Worm (Caenorhabditis elegans) whole organism, L4 larva: ENCODE measurements around the gene C50C3.5.

Experiments
- F49E8.2 ChIP-seq: sonication (generic microtip); optimal IDR thresholded peaks from 2 replicates; lab custom pipeline; 2016; ENCODE audit warnings: missing compliant biosample characterization, mild to moderate bottlenecking, missing genetic modification characterization, borderline replicate concordance
- ZK337.2 ChIP-seq: fragments of 200-800 bp; sonication (Bioruptor generic); IDR thresholded peaks from 2 replicates; pipeline ENCODE4 v1.3.6; 2022; ENCODE audit warnings: missing genetic modification reagents, missing genetic modification characterization, missing compliant biosample characterization
- aha-1 ChIP-seq: fragments of 150-350 bp; peaks from one replicate; lab custom pipeline; 2014; ENCODE audit warnings: missing biosample characterization, missing genetic modification characterization
- aly-2 ChIP-seq: sonication (generic microtip); optimal IDR thresholded peaks from 2 replicates; lab custom pipeline; 2018; ENCODE audit warnings: missing biosample characterization, missing genetic modification characterization
- arid-1 ChIP-seq: fragments of 200-800 bp; sonication (Bioruptor generic); conservative IDR thresholded peaks from 2 replicates; pipeline ENCODE4 v1.3.6; 2022; ENCODE audit warnings: missing genetic modification reagents, missing genetic modification characterization, missing compliant biosample characterization
- attf-4 ChIP-seq: sonication (generic microtip); optimal IDR thresholded peaks from 3 replicates; lab custom pipeline; 2017; ENCODE audit warnings: missing biosample characterization, missing genetic modification characterization
- ctbp-1 ChIP-seq: fragments of 200-800 bp; sonication (Bioruptor generic); IDR thresholded peaks from 2 replicates; pipeline ENCODE4 v1.3.6; 2022; ENCODE audit warnings: missing genetic modification reagents, missing genetic modification characterization, missing compliant biosample characterization
- daf-12 ChIP-seq: fragments of 150-350 bp; optimal IDR thresholded peaks from 2 replicates; lab custom pipeline; 2014; ENCODE audit warnings: missing biosample characterization, missing genetic modification reagents, missing genetic modification characterization
- daf-16 ChIP-seq, 3 experiments: sonication (generic microtip); optimal IDR thresholded peaks; 2 replicates each; lab custom pipeline; 2016 to 2017; ENCODE audit warnings: missing genetic modification characterization in 3 of 3, missing genetic modification reagents in 3 of 3, mild to moderate bottlenecking in 2 of 3, missing compliant biosample characterization in 2 of 3, missing biosample characterization in 1 of 3, moderate library complexity in 1 of 3
- daf-8 ChIP-seq: fragments of 200-800 bp; sonication (Bioruptor generic); IDR thresholded peaks from 2 replicates; pipeline ENCODE4 v1.3.6; 2022; ENCODE audit warnings: missing genetic modification characterization, missing compliant biosample characterization
- dmd-9 ChIP-seq: fragments of 200-800 bp; sonication (Bioruptor generic); IDR thresholded peaks from 2 replicates; pipeline ENCODE4 v1.3.6; 2022; ENCODE audit warnings: missing genetic modification reagents, missing genetic modification characterization, missing compliant biosample characterization
- egl-27 ChIP-seq: sonication (generic microtip); optimal IDR thresholded peaks from 3 replicates; lab custom pipeline; 2017; ENCODE audit warnings: missing biosample characterization, missing genetic modification reagents, missing genetic modification characterization
- egl-43 ChIP-seq: fragments of 200-800 bp; sonication (Bioruptor generic); IDR thresholded peaks from 2 replicates; pipeline ENCODE4 v1.3.6; 2022; ENCODE audit warnings: missing genetic modification reagents, missing genetic modification characterization, missing compliant biosample characterization
- fkh-10 ChIP-seq: fragments of 150-350 bp; optimal IDR thresholded peaks from 2 replicates; lab custom pipeline; 2014; ENCODE audit warnings: missing biosample characterization, missing genetic modification reagents, missing genetic modification characterization
- hif-1 ChIP-seq, 2 experiments: sonication (generic microtip); optimal IDR thresholded peaks; 2 replicates each; lab custom pipeline; 2016 to 2017; ENCODE audit warnings: missing compliant biosample characterization in 2 of 2, missing genetic modification characterization in 2 of 2, missing genetic modification reagents in 2 of 2, missing genotype in 2 of 2, mild to moderate bottlenecking in 1 of 2
- hlh-11 ChIP-seq: fragments of 200-800 bp; sonication (Bioruptor generic); optimal IDR thresholded peaks from 2 replicates; lab custom pipeline; 2018; ENCODE audit warnings: mild to moderate bottlenecking, missing genetic modification characterization, missing compliant biosample characterization
- hlh-30 ChIP-seq: sonication (generic microtip); optimal IDR thresholded peaks from 2 replicates; lab custom pipeline; 2017; ENCODE audit warnings: antibody characterized with exemption, mild to moderate bottlenecking, missing genetic modification characterization, missing compliant biosample characterization; ENCODE audit not compliant: insufficient read depth
- lim-7 ChIP-seq: fragments of 200-800 bp; sonication (Bioruptor generic); IDR thresholded peaks from 2 replicates; pipeline ENCODE4 v1.3.6; 2022; ENCODE audit warnings: missing genetic modification characterization, missing compliant biosample characterization
- lin-13 ChIP-seq: fragments of 150-350 bp; optimal IDR thresholded peaks from 2 replicates; lab custom pipeline; 2014; ENCODE audit warnings: missing biosample characterization, missing genetic modification reagents, missing genetic modification characterization
- lin-15B ChIP-seq: fragments of 150-350 bp; sonication (generic microtip); optimal IDR thresholded peaks from 3 replicates; lab custom pipeline; 2014; ENCODE audit warnings: missing biosample characterization, missing genetic modification characterization
- lin-29 ChIP-seq: fragments of 200-800 bp; sonication (Bioruptor generic); IDR thresholded peaks from 2 replicates; pipeline ENCODE4 v1.3.6; 2022; ENCODE audit warnings: missing genetic modification reagents, missing genetic modification characterization, missing compliant biosample characterization
- lin-38 ChIP-seq: fragments of 200-800 bp; sonication (Bioruptor generic); IDR thresholded peaks from 2 replicates; pipeline ENCODE4 v1.3.6; 2022; ENCODE audit warnings: missing genetic modification reagents, missing genetic modification characterization, missing compliant biosample characterization
- lir-3 ChIP-seq: sonication (generic microtip); optimal IDR thresholded peaks from 2 replicates; lab custom pipeline; 2016; ENCODE audit warnings: mild to moderate bottlenecking, missing genetic modification characterization, missing compliant biosample characterization
- madf-9 ChIP-seq: fragments of 200-800 bp; sonication (Bioruptor generic); conservative IDR thresholded peaks from 2 replicates; pipeline ENCODE4 v1.3.6; 2022; ENCODE audit warnings: missing genetic modification reagents, missing genetic modification characterization, missing compliant biosample characterization
- mes-2 ChIP-seq: sonication (generic microtip); optimal IDR thresholded peaks from 2 replicates; lab custom pipeline; 2016; ENCODE audit warnings: missing genotype, mild to moderate bottlenecking, missing genetic modification characterization, missing compliant biosample characterization; ENCODE audit not compliant: poor library complexity, severe bottlenecking
- nhr-10 ChIP-seq: fragments of 150-350 bp; optimal IDR thresholded peaks from 2 replicates; lab custom pipeline; 2014; ENCODE audit warnings: missing biosample characterization, missing genetic modification characterization
- nhr-102 ChIP-seq: sonication (generic microtip); optimal IDR thresholded peaks from 2 replicates; lab custom pipeline; 2016; ENCODE audit warnings: mild to moderate bottlenecking, missing genetic modification characterization, moderate library complexity, missing compliant biosample characterization
- nhr-11 ChIP-seq: fragments of 150-350 bp; optimal IDR thresholded peaks from 2 replicates; lab custom pipeline; 2014; ENCODE audit warnings: missing biosample characterization, missing genetic modification characterization
- nhr-25 ChIP-seq: sonication (generic microtip); optimal IDR thresholded peaks from 2 replicates; lab custom pipeline; 2017; ENCODE audit warnings: missing genetic modification characterization, mild to moderate bottlenecking, missing compliant biosample characterization, antibody characterized with exemption, moderate library complexity, borderline replicate concordance; ENCODE audit not compliant: insufficient read depth
- nhr-28 ChIP-seq: fragments of 150-350 bp; optimal IDR thresholded peaks from 2 replicates; lab custom pipeline; 2014; ENCODE audit warnings: missing biosample characterization, missing genetic modification characterization
- nhr-42 ChIP-seq: fragments of 200-800 bp; sonication (Bioruptor generic); IDR thresholded peaks from 2 replicates; pipeline ENCODE4 v1.3.6; 2022; ENCODE audit warnings: missing genetic modification characterization, missing compliant biosample characterization
- nhr-48 ChIP-seq: sonication (generic microtip); optimal IDR thresholded peaks from 2 replicates; lab custom pipeline; 2016; ENCODE audit warnings: mild to moderate bottlenecking, missing genetic modification characterization, missing compliant biosample characterization
- nhr-76 ChIP-seq: fragments of 150-350 bp; optimal IDR thresholded peaks from 2 replicates; lab custom pipeline; 2014; ENCODE audit warnings: missing biosample characterization, missing genetic modification characterization
- snpc-1.2 ChIP-seq: fragments of 200-800 bp; sonication (Bioruptor generic); IDR thresholded peaks from 2 replicates; pipeline ENCODE4 v1.3.6; 2022; ENCODE audit warnings: missing genetic modification reagents, missing genetic modification characterization, missing compliant biosample characterization
- snpc-4 ChIP-seq: fragments of 150-350 bp; optimal IDR thresholded peaks from 2 replicates; lab custom pipeline; 2014; ENCODE audit warnings: missing biosample characterization, missing genetic modification characterization
- tag-97 ChIP-seq: fragments of 200-800 bp; sonication (Bioruptor generic); IDR thresholded peaks from 2 replicates; pipeline ENCODE4 v1.3.6; 2022; ENCODE audit warnings: missing genetic modification characterization, missing compliant biosample characterization
- tra-1 ChIP-seq: fragments of 200-800 bp; sonication (Bioruptor generic); IDR thresholded peaks from 2 replicates; pipeline ENCODE4 v1.3.6; 2022; ENCODE audit warnings: missing genetic modification reagents, missing genetic modification characterization, missing compliant biosample characterization
- unc-62 ChIP-seq, 3 experiments: fragments of 150-350 bp in 1 of 3; sonication (generic microtip); optimal IDR thresholded peaks in 2 of 3; peaks in 1 of 3; 1 replicate in 1 of 3; 2 replicates in 2 of 3; lab custom pipeline; 2014 to 2017; ENCODE audit warnings: missing biosample characterization in 3 of 3, missing genetic modification characterization in 3 of 3, missing genetic modification reagents in 3 of 3, missing genotype in 1 of 3
- zfp-2 ChIP-seq: sonication (generic microtip); optimal IDR thresholded peaks from 2 replicates; lab custom pipeline; 2016; ENCODE audit warnings: mild to moderate bottlenecking, missing genetic modification characterization, missing compliant biosample characterization
- ztf-7 ChIP-seq: fragments of 150-350 bp; optimal IDR thresholded peaks from 2 replicates; lab custom pipeline; 2014; ENCODE audit warnings: missing biosample characterization, missing genetic modification characterization

Gene C50C3.5

ce11 chrIII:8130177-8130902, 48.7 kb upstream of the C50C3.5 start, which contains the start of the genes rpl-21 and C14B9.10 (continued):
- TF ChIP-seq zfp-2 (peak; percentile 18), nhr-25 (peak; percentile 47), daf-12 (no peak), nhr-10 (tag; lab: Kevin White, UChicago) (no peak), aha-1 (tag; lab: Kevin White, UChicago) (peak; percentile 96), ztf-7 (tag; lab: Kevin White, UChicago) (peak; percentile 24), nhr-102 (tag; lab: Kevin White, UChicago) (peak; percentile 55), arid-1 (GFP tag; lab: Robert Waterston, UW) (peak; percentile 87), nhr-48 (tag; lab: Kevin White, UChicago) (peak; percentile 36), hlh-30 (tag; lab: Kevin White, UChicago) (peak; percentile 80), nhr-76 (tag; lab: Kevin White, UChicago) (no peak), lim-7 (GFP tag; lab: Robert Waterston, UW) (0 out of 2 replicates have a peak, but pooled peaks have one; percentile 30), snpc-1.2 (GFP tag; lab: Robert Waterston, UW) (peak; percentile 57; the same call in 1 of the 2 replicates), nhr-11 (tag; lab: Kevin White, UChicago) (peak; percentile 67), nhr-28 (tag; lab: Kevin White, UChicago) (peak; percentile 57), hif-1 (tag; optimal IDR thresholded peaks at IDR 0.05; lab: Kevin White, UChicago) (peak in 1 of 2 experiments; percentile 38), tra-1 (GFP tag; lab: Robert Waterston, UW) (no peak), ctbp-1 (0 out of 2 replicates have a peak, but pooled peaks have one; percentile 25), snpc-4 (tag; lab: Kevin White, UChicago) (no peak), daf-16 (GFP tag; optimal IDR thresholded peaks at IDR 0.05; lab: Kevin White, UChicago) (no peak), daf-16 (tag; optimal IDR thresholded peaks at IDR 0.05; lab: Kevin White, UChicago) (peak; percentile 44), F49E8.2 (tag; lab: Kevin White, UChicago) (peak; percentile 77), tag-97 (no peak)

- no peak for TF ChIP-seq lin-38 (GFP tag; lab: Robert Waterston, UW)
- no peak for TF ChIP-seq egl-27
- TF ChIP-seq daf-8 (GFP tag; lab: Robert Waterston, UW): no peak
- no peak for TF ChIP-seq lin-29 (GFP tag; lab: Robert Waterston, UW)
- TF ChIP-seq unc-62 (GFP tag; optimal IDR thresholded peaks at IDR 0.05 in 1 of 2; lab: Kevin White, UChicago): peak in 1 of 2 experiments; percentile 41
- no peak for TF ChIP-seq unc-62 (tag; optimal IDR thresholded peaks at IDR 0.05; lab: Kevin White, UChicago)
- TF ChIP-seq mes-2 (tag; lab: Kevin White, UChicago): peak; percentile 6
- TF ChIP-seq hlh-11 (tag; lab: Kevin White, UChicago): no peak
- no peak for TF ChIP-seq aly-2 (tag; lab: Kevin White, UChicago)
- no peak for TF ChIP-seq lin-13 (GFP tag; lab: Kevin White, UChicago)
- TF ChIP-seq lin-15B (tag; lab: Kevin White, UChicago): no peak
- TF ChIP-seq lir-3 (tag; lab: Kevin White, UChicago): no peak
- no peak for TF ChIP-seq daf-16 (GFP tag; optimal IDR thresholded peaks at IDR 0.05; lab: Kevin White, UChicago)
- TF ChIP-seq daf-16 (tag; optimal IDR thresholded peaks at IDR 0.05; lab: Kevin White, UChicago): no peak
- TF ChIP-seq nhr-48 (tag; lab: Kevin White, UChicago): no peak
- TF ChIP-seq fkh-10: no peak
- TF ChIP-seq dmd-9 (GFP tag; lab: Robert Waterston, UW): no peak
- TF ChIP-seq madf-9 (GFP tag; lab: Robert Waterston, UW): no peak
- 0 out of 2 replicates have a peak, but pooled peaks have one; percentile 16 for TF ChIP-seq egl-43 (GFP tag; lab: Robert Waterston, UW)
- TF ChIP-seq attf-4 (tag; lab: Kevin White, UChicago): no peak
- no peak for TF ChIP-seq nhr-42
- TF ChIP-seq ZK337.2 (GFP tag; lab: Robert Waterston, UW): no peak
Observed at ce11 chrIII:8132496-8132895, 46.5 kb upstream of the C50C3.5 start.
